Worm (Caenorhabditis elegans) whole organism, L2 larva: ENCODE measurements around the gene srh-23.
"Not testable (repeated sequence)": the region's sequence is repeated elsewhere in the genome, so short reads cannot be mapped to it uniquely, and the experiment has no call there.

Experiments
- C34F6.9 ChIP-seq: fragments of 150-350 bp; optimal IDR thresholded peaks from 2 replicates; lab custom pipeline; 2014; ENCODE audit warnings: missing biosample characterization, missing genetic modification characterization
- R02D3.7 ChIP-seq: fragments of 150-350 bp; optimal IDR thresholded peaks from 2 replicates; lab custom pipeline; 2014; ENCODE audit warnings: missing biosample characterization, missing genetic modification characterization
- ZK546.5 ChIP-seq: sonication (generic microtip); optimal IDR thresholded peaks from 2 replicates; lab custom pipeline; 2017; ENCODE audit warnings: missing biosample characterization, missing genetic modification characterization
- alr-1 ChIP-seq: fragments of 150-350 bp; optimal IDR thresholded peaks from 2 replicates; lab custom pipeline; 2014; ENCODE audit warnings: missing biosample characterization, missing genetic modification characterization
- aly-2 ChIP-seq: fragments of 150-350 bp; optimal IDR thresholded peaks from 2 replicates; lab custom pipeline; 2014; ENCODE audit warnings: missing biosample characterization, missing genetic modification characterization
- ama-1 ChIP-seq: fragments of 150-350 bp; optimal IDR thresholded peaks from 2 replicates; lab custom pipeline; 2018; ENCODE audit warnings: inconsistent platforms
- blmp-1 ChIP-seq: sonication (generic microtip); optimal IDR thresholded peaks from 2 replicates; lab custom pipeline; 2017; ENCODE audit warnings: missing genetic modification characterization, mild to moderate bottlenecking, missing compliant biosample characterization, antibody characterized with exemption, moderate library complexity; ENCODE audit not compliant: insufficient read depth
- crh-2 ChIP-seq: sonication (generic microtip); optimal IDR thresholded peaks from 2 replicates; lab custom pipeline; 2017; ENCODE audit warnings: missing biosample characterization, missing genetic modification characterization
- egl-27 ChIP-seq: sonication (generic microtip); optimal IDR thresholded peaks from 3 replicates; lab custom pipeline; 2017; ENCODE audit warnings: missing biosample characterization, missing genetic modification reagents, missing genetic modification characterization
- elt-1 ChIP-seq: fragments of 150-350 bp; optimal IDR thresholded peaks from 2 replicates; lab custom pipeline; 2014; ENCODE audit warnings: missing biosample characterization, missing genetic modification characterization
- fos-1 ChIP-seq: fragments of 150-350 bp; optimal IDR thresholded peaks from 2 replicates; lab custom pipeline; 2014; ENCODE audit warnings: missing biosample characterization, missing genetic modification characterization
- lin-13 ChIP-seq: fragments of 150-350 bp; optimal IDR thresholded peaks from 2 replicates; lab custom pipeline; 2014; ENCODE audit warnings: missing biosample characterization, missing genetic modification reagents, missing genetic modification characterization
- lin-39 ChIP-seq: fragments of 150-350 bp; optimal IDR thresholded peaks from 2 replicates; lab custom pipeline; 2014; ENCODE audit warnings: missing biosample characterization, missing genetic modification reagents, missing genetic modification characterization
- lsy-2 ChIP-seq, 2 experiments: fragments of 150-350 bp in 1 of 2; sonication (generic microtip) in 1 of 2; optimal IDR thresholded peaks; 2 replicates each; lab custom pipeline; 2014 to 2017; ENCODE audit warnings: missing biosample characterization in 2 of 2, missing genetic modification characterization in 2 of 2
- mab-5 ChIP-seq: fragments of 150-350 bp; optimal IDR thresholded peaks from 2 replicates; lab custom pipeline; 2014; ENCODE audit warnings: missing biosample characterization, missing genetic modification characterization
- mbf-1 ChIP-seq: sonication (generic microtip); optimal IDR thresholded peaks from 2 replicates; lab custom pipeline; 2017; ENCODE audit warnings: missing biosample characterization, missing genetic modification characterization
- nhr-10 ChIP-seq: sonication (generic microtip); optimal IDR thresholded peaks from 2 replicates; lab custom pipeline; 2017; ENCODE audit warnings: missing biosample characterization, missing genetic modification characterization
- nhr-11 ChIP-seq: fragments of 150-350 bp; optimal IDR thresholded peaks from 2 replicates; lab custom pipeline; 2014; ENCODE audit warnings: missing biosample characterization, missing genetic modification characterization
- nhr-12 ChIP-seq: fragments of 150-350 bp; optimal IDR thresholded peaks from 2 replicates; lab custom pipeline; 2014; ENCODE audit warnings: missing biosample characterization, missing genetic modification characterization
- nhr-129 ChIP-seq: fragments of 150-350 bp; optimal IDR thresholded peaks from 2 replicates; lab custom pipeline; 2014; ENCODE audit warnings: missing biosample characterization, missing genetic modification characterization
- nhr-21 ChIP-seq: fragments of 150-350 bp; optimal IDR thresholded peaks from 2 replicates; lab custom pipeline; 2014; ENCODE audit warnings: missing biosample characterization, missing genetic modification characterization
- nhr-25 ChIP-seq: fragments of 150-350 bp; sonication (generic microtip); optimal IDR thresholded peaks from 3 replicates; lab custom pipeline; 2014; ENCODE audit warnings: missing biosample characterization, missing genetic modification characterization
- nhr-6 ChIP-seq: fragments of 150-350 bp; optimal IDR thresholded peaks from 2 replicates; lab custom pipeline; 2014; ENCODE audit warnings: missing biosample characterization, missing genetic modification characterization
- nhr-77 ChIP-seq: fragments of 150-350 bp; optimal IDR thresholded peaks from 2 replicates; lab custom pipeline; 2014; ENCODE audit warnings: missing biosample characterization, missing genetic modification characterization
- peb-1 ChIP-seq: fragments of 150-350 bp; optimal IDR thresholded peaks from 2 replicates; lab custom pipeline; 2014; ENCODE audit warnings: missing biosample characterization, missing genetic modification characterization
- skn-1 ChIP-seq: sonication (generic microtip); optimal IDR thresholded peaks from 2 replicates; lab custom pipeline; 2017; ENCODE audit warnings: missing biosample characterization, missing genetic modification characterization
- sma-3 ChIP-seq: sonication (generic microtip); optimal IDR thresholded peaks from 2 replicates; lab custom pipeline; 2016; ENCODE audit warnings: missing genetic modification reagents, missing genetic modification characterization, missing compliant biosample characterization
- sma-9 ChIP-seq, 2 experiments: fragments of 150-350 bp in 1 of 2; sonication (generic microtip) in 1 of 2; optimal IDR thresholded peaks; 2 replicates each; lab custom pipeline; 2014 to 2016; ENCODE audit warnings: missing genetic modification characterization in 2 of 2, mild to moderate bottlenecking in 1 of 2, missing biosample characterization in 1 of 2, missing compliant biosample characterization in 1 of 2, missing genetic modification reagents in 1 of 2, moderate library complexity in 1 of 2
- unc-55 ChIP-seq: fragments of 150-350 bp; sonication (generic microtip); optimal IDR thresholded peaks from 3 replicates; lab custom pipeline; 2014; ENCODE audit warnings: missing biosample characterization, missing genetic modification reagents, missing genetic modification characterization
- zag-1 ChIP-seq: fragments of 150-350 bp; optimal IDR thresholded peaks from 2 replicates; lab custom pipeline; 2014; ENCODE audit warnings: missing biosample characterization, missing genetic modification characterization
- ztf-1 ChIP-seq: fragments of 200-800 bp; sonication (Bioruptor generic); conservative IDR thresholded peaks from 2 replicates; pipeline ENCODE4 v1.3.6; 2022; ENCODE audit warnings: missing genetic modification characterization, missing compliant biosample characterization

The srh-23 gene

DNA sequence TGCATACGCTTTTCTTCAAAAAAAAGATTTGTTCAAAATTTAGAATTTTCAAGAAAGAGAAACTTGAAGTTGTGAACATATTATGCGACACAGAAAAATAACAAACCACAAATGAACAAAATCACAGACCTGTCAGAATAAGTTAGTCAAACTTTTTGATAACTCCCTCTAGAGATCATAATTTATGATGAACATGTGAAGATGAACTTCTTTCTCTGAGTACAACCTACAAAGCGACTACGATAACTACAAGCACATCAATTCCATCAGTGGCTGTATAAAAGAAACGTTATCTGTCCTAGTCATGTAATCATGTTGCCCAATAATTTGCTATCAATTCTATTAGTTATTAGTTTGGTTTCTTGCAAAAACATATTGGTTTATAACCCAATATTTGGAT lies 25.2 kb upstream of the srh-23 start, which contains the start of gene ugt-9:
Gene ugt-9 (plus strand): TSS at position 305 of the 400 bp plus-strand sequence.
- TF ChIP-seq mab-5, result no peak
- TF ChIP-seq ZK546.5 (tag; lab: Kevin White, UChicago), result no peak
- no peak for TF ChIP-seq elt-1 (tag; lab: Kevin White, UChicago)
- TF ChIP-seq aly-2 (tag; lab: Kevin White, UChicago), result no peak
- TF ChIP-seq nhr-129 (tag; lab: Kevin White, UChicago), result no peak
- TF ChIP-seq egl-27 (tag; lab: Kevin White, UChicago), result no peak
- peak; percentile 84 for TF ChIP-seq sma-9 (GFP tag; optimal IDR thresholded peaks at IDR 0.05; lab: Kevin White, UChicago)
- TF ChIP-seq sma-9 (tag; optimal IDR thresholded peaks at IDR 0.05; lab: Kevin White, UChicago), result no peak
- no peak for TF ChIP-seq skn-1 (tag; lab: Kevin White, UChicago)
- TF ChIP-seq peb-1 (tag; lab: Kevin White, UChicago), result no peak
- TF ChIP-seq lsy-2 (tag; optimal IDR thresholded peaks at IDR 0.05; lab: Kevin White, UChicago), result no peak
- no peak for TF ChIP-seq unc-55 (GFP tag; lab: Kevin White, UChicago)
- TF ChIP-seq crh-2 (tag; lab: Kevin White, UChicago), result no peak
- TF ChIP-seq alr-1 (tag; lab: Kevin White, UChicago), result no peak
- no peak for TF ChIP-seq ama-1 (lab: Kevin White, UChicago)
- peak; percentile 51 for TF ChIP-seq sma-3
- TF ChIP-seq blmp-1 (tag; lab: Kevin White, UChicago), result no peak
- peak; percentile 64 for TF ChIP-seq nhr-25
- TF ChIP-seq nhr-6 (tag; lab: Kevin White, UChicago), result no peak
- TF ChIP-seq nhr-11 (tag; lab: Kevin White, UChicago), result no peak
- TF ChIP-seq nhr-10, result no peak
- TF ChIP-seq, all 48 proteins: peak for 3

- not testable (repeated sequence) for TF ChIP-seq nhr-11, nhr-77, ZK546.5 (tag; lab: Kevin White, UChicago)
Measured at ce11 chrV:4900020-4900419, 20.9 kb upstream of the srh-23 start, which contains the start of gene ugt-10. Gene ugt-10, minus strand, starts transcription at chrV:4900120.

- TF ChIP-seq lin-39 (no peak), nhr-21 (tag; lab: Kevin White, UChicago) (no peak), lin-13 (GFP tag; lab: Kevin White, UChicago) (no peak), C34F6.9 (tag; lab: Kevin White, UChicago) (no peak), unc-55 (GFP tag; lab: Kevin White, UChicago) (no peak), nhr-12 (no peak), fos-1 (tag; lab: Kevin White, UChicago) (no peak), alr-1 (tag; lab: Kevin White, UChicago) (no peak), R02D3.7 (tag; lab: Kevin White, UChicago) (no peak)
Measured at ce11 chrV:4901074-4901473, 19.8 kb upstream of the srh-23 start, which contains the start of gene ugt-67. Gene ugt-67, plus strand, starts transcription at chrV:4901374.

- TF ChIP-seq nhr-6 (tag; lab: Kevin White, UChicago) (no peak), nhr-25 (peak; percentile 3)
Measured at ce11 chrV:4903696-4904095, 17.2 kb upstream of the srh-23 start, which contains the start of gene ugt-8. Gene ugt-8, plus strand, starts transcription at chrV:4903930.

ce11 chrV:4905953-4906352 lies 14.9 kb upstream of the srh-23 start, which contains the start of gene ugt-14:
Gene ugt-14, plus strand, starts transcription at chrV:4906253.
- TF ChIP-seq ZK546.5 (tag; lab: Kevin White, UChicago) (no peak), unc-55 (GFP tag; lab: Kevin White, UChicago) (no peak), ama-1 (lab: Kevin White, UChicago) (no peak), fos-1 (tag; lab: Kevin White, UChicago) (no peak), zag-1 (tag; lab: Kevin White, UChicago) (no peak), egl-27 (tag; lab: Kevin White, UChicago) (no peak), nhr-6 (tag; lab: Kevin White, UChicago) (no peak), C34F6.9 (tag; lab: Kevin White, UChicago) (no peak), lin-39 (no peak), nhr-12 (no peak), nhr-129 (tag; lab: Kevin White, UChicago) (no peak), lsy-2 (tag; optimal IDR thresholded peaks at IDR 0.05; lab: Kevin White, UChicago) (no peak), aly-2 (tag; lab: Kevin White, UChicago) (no peak), lin-13 (GFP tag; lab: Kevin White, UChicago) (no peak), ztf-1 (GFP tag; lab: Robert Waterston, UW) (no peak), mbf-1 (tag; lab: Kevin White, UChicago) (no peak)
